Worm (Caenorhabditis elegans) whole organism, L2 larva: ENCODE results near the gene C07A9.9.

ENCODE experiments used
- C34F6.9 ChIP-seq: fragments of 150-350 bp; optimal IDR thresholded peaks from 2 replicates; lab custom pipeline; 2014; ENCODE audit warnings: missing biosample characterization, missing genetic modification characterization
- F13H6.1 ChIP-seq: sonication (generic microtip); optimal IDR thresholded peaks from 2 replicates; lab custom pipeline; 2016; ENCODE audit warnings: missing genetic modification characterization, missing compliant biosample characterization
- Y55F3AM.14 ChIP-seq: fragments of 200-800 bp; sonication (Bioruptor generic); optimal IDR thresholded peaks from 2 replicates; lab custom pipeline; 2018; ENCODE audit warnings: mild to moderate bottlenecking, missing genetic modification characterization, missing compliant biosample characterization
- ZK546.5 ChIP-seq: sonication (generic microtip); optimal IDR thresholded peaks from 2 replicates; lab custom pipeline; 2017; ENCODE audit warnings: missing biosample characterization, missing genetic modification characterization
- aly-2 ChIP-seq: fragments of 150-350 bp; optimal IDR thresholded peaks from 2 replicates; lab custom pipeline; 2014; ENCODE audit warnings: missing biosample characterization, missing genetic modification characterization
- blmp-1 ChIP-seq: sonication (generic microtip); optimal IDR thresholded peaks from 2 replicates; lab custom pipeline; 2017; ENCODE audit warnings: missing genetic modification characterization, mild to moderate bottlenecking, missing compliant biosample characterization, antibody characterized with exemption, moderate library complexity; ENCODE audit not compliant: insufficient read depth
- ceh-16 ChIP-seq: fragments of 150-350 bp; optimal IDR thresholded peaks from 2 replicates; lab custom pipeline; 2014; ENCODE audit warnings: missing biosample characterization, missing genetic modification characterization
- ceh-82 ChIP-seq: fragments of 150-350 bp; optimal IDR thresholded peaks from 2 replicates; lab custom pipeline; 2014; ENCODE audit warnings: missing biosample characterization, missing genetic modification characterization
- crh-2 ChIP-seq: sonication (generic microtip); optimal IDR thresholded peaks from 2 replicates; lab custom pipeline; 2017; ENCODE audit warnings: missing biosample characterization, missing genetic modification characterization
- dmd-4 ChIP-seq: sonication (generic microtip); optimal IDR thresholded peaks from 2 replicates; lab custom pipeline; 2017; ENCODE audit warnings: missing biosample characterization, missing genetic modification characterization
- egl-27 ChIP-seq: sonication (generic microtip); optimal IDR thresholded peaks from 3 replicates; lab custom pipeline; 2017; ENCODE audit warnings: missing biosample characterization, missing genetic modification reagents, missing genetic modification characterization
- elt-3 ChIP-seq: sonication (generic microtip); optimal IDR thresholded peaks from 2 replicates; lab custom pipeline; 2017; ENCODE audit warnings: missing biosample characterization, missing genetic modification characterization
- gmeb-1 ChIP-seq: fragments of 150-350 bp; optimal IDR thresholded peaks from 2 replicates; lab custom pipeline; 2014; ENCODE audit warnings: missing biosample characterization, missing genetic modification characterization
- lin-11 ChIP-seq: fragments of 150-350 bp; sonication (generic microtip); optimal IDR thresholded peaks from 2 replicates; lab custom pipeline; 2014; ENCODE audit warnings: missing biosample characterization, missing genetic modification characterization, inconsistent platforms, mixed read lengths
- lin-13 ChIP-seq: fragments of 150-350 bp; optimal IDR thresholded peaks from 2 replicates; lab custom pipeline; 2014; ENCODE audit warnings: missing biosample characterization, missing genetic modification reagents, missing genetic modification characterization
- lin-39 ChIP-seq: fragments of 150-350 bp; optimal IDR thresholded peaks from 2 replicates; lab custom pipeline; 2014; ENCODE audit warnings: missing biosample characterization, missing genetic modification reagents, missing genetic modification characterization
- lsy-2 ChIP-seq, 2 experiments: fragments of 150-350 bp in 1 of 2; sonication (generic microtip) in 1 of 2; optimal IDR thresholded peaks; 2 replicates each; lab custom pipeline; 2014 to 2017; ENCODE audit warnings: missing biosample characterization in 2 of 2, missing genetic modification characterization in 2 of 2
- mab-5 ChIP-seq: fragments of 150-350 bp; optimal IDR thresholded peaks from 2 replicates; lab custom pipeline; 2014; ENCODE audit warnings: missing biosample characterization, missing genetic modification characterization
- nhr-11 ChIP-seq: fragments of 150-350 bp; optimal IDR thresholded peaks from 2 replicates; lab custom pipeline; 2014; ENCODE audit warnings: missing biosample characterization, missing genetic modification characterization
- nhr-12 ChIP-seq: fragments of 150-350 bp; optimal IDR thresholded peaks from 2 replicates; lab custom pipeline; 2014; ENCODE audit warnings: missing biosample characterization, missing genetic modification characterization
- nhr-129 ChIP-seq: fragments of 150-350 bp; optimal IDR thresholded peaks from 2 replicates; lab custom pipeline; 2014; ENCODE audit warnings: missing biosample characterization, missing genetic modification characterization
- nhr-23 ChIP-seq: fragments of 150-350 bp; optimal IDR thresholded peaks from 2 replicates; lab custom pipeline; 2014; ENCODE audit warnings: missing biosample characterization, missing genetic modification reagents, missing genetic modification characterization
- nhr-25 ChIP-seq: fragments of 150-350 bp; sonication (generic microtip); optimal IDR thresholded peaks from 3 replicates; lab custom pipeline; 2014; ENCODE audit warnings: missing biosample characterization, missing genetic modification characterization
- nhr-6 ChIP-seq: fragments of 150-350 bp; optimal IDR thresholded peaks from 2 replicates; lab custom pipeline; 2014; ENCODE audit warnings: missing biosample characterization, missing genetic modification characterization
- nhr-77 ChIP-seq: fragments of 150-350 bp; optimal IDR thresholded peaks from 2 replicates; lab custom pipeline; 2014; ENCODE audit warnings: missing biosample characterization, missing genetic modification characterization
- peb-1 ChIP-seq: fragments of 150-350 bp; optimal IDR thresholded peaks from 2 replicates; lab custom pipeline; 2014; ENCODE audit warnings: missing biosample characterization, missing genetic modification characterization
- sem-4 ChIP-seq: fragments of 150-350 bp; optimal IDR thresholded peaks from 2 replicates; lab custom pipeline; 2014; ENCODE audit warnings: missing biosample characterization, missing genetic modification reagents, missing genetic modification characterization
- skn-1 ChIP-seq: sonication (generic microtip); optimal IDR thresholded peaks from 2 replicates; lab custom pipeline; 2017; ENCODE audit warnings: missing biosample characterization, missing genetic modification characterization
- sma-3 ChIP-seq: sonication (generic microtip); optimal IDR thresholded peaks from 2 replicates; lab custom pipeline; 2016; ENCODE audit warnings: missing genetic modification reagents, missing genetic modification characterization, missing compliant biosample characterization
- sma-9 ChIP-seq, 2 experiments: fragments of 150-350 bp in 1 of 2; sonication (generic microtip) in 1 of 2; optimal IDR thresholded peaks; 2 replicates each; lab custom pipeline; 2014 to 2016; ENCODE audit warnings: missing genetic modification characterization in 2 of 2, mild to moderate bottlenecking in 1 of 2, missing biosample characterization in 1 of 2, missing compliant biosample characterization in 1 of 2, missing genetic modification reagents in 1 of 2, moderate library complexity in 1 of 2
- snpc-4 ChIP-seq: fragments of 150-350 bp; optimal IDR thresholded peaks from 2 replicates; lab custom pipeline; 2014; ENCODE audit warnings: missing biosample characterization, missing genetic modification characterization
- unc-55 ChIP-seq: fragments of 150-350 bp; sonication (generic microtip); optimal IDR thresholded peaks from 3 replicates; lab custom pipeline; 2014; ENCODE audit warnings: missing biosample characterization, missing genetic modification reagents, missing genetic modification characterization
- unc-62 ChIP-seq: fragments of 150-350 bp; optimal IDR thresholded peaks from 2 replicates; lab custom pipeline; 2014; ENCODE audit warnings: missing biosample characterization, missing genetic modification reagents, missing genetic modification characterization
- zag-1 ChIP-seq: fragments of 150-350 bp; optimal IDR thresholded peaks from 2 replicates; lab custom pipeline; 2014; ENCODE audit warnings: missing biosample characterization, missing genetic modification characterization
- ztf-1 ChIP-seq: fragments of 200-800 bp; sonication (Bioruptor generic); conservative IDR thresholded peaks from 2 replicates; pipeline ENCODE4 v1.3.6; 2022; ENCODE audit warnings: missing genetic modification characterization, missing compliant biosample characterization
- ztf-11 ChIP-seq: sonication (generic microtip); optimal IDR thresholded peaks from 2 replicates; lab custom pipeline; 2017; ENCODE audit warnings: missing biosample characterization, missing genetic modification characterization

C07A9.9 gene

ce11 chrIII:9665490-9666179 lies 1.8 kb downstream of the C07A9.9 start (continued):
- TF ChIP-seq nhr-77 (tag; lab: Kevin White, UChicago) (no peak), snpc-4 (tag; lab: Kevin White, UChicago) (no peak), mab-5 (no peak), elt-3 (no peak), peb-1 (tag; lab: Kevin White, UChicago) (no peak), ceh-16 (tag; lab: Kevin White, UChicago) (no peak), ztf-11 (tag; lab: Kevin White, UChicago) (no peak), ZK546.5 (tag; lab: Kevin White, UChicago) (no peak), blmp-1 (tag; lab: Kevin White, UChicago) (no peak), aly-2 (tag; lab: Kevin White, UChicago) (no peak), lsy-2 (tag; optimal IDR thresholded peaks at IDR 0.05; lab: Kevin White, UChicago) (peak in 1 of 2 experiments; percentile 44), nhr-12 (tag; lab: Kevin White, UChicago) (no peak), egl-27 (no peak), sem-4 (peak; percentile 13), crh-2 (tag; lab: Kevin White, UChicago) (no peak)
- TF ChIP-seq, all 48 proteins: peak for 13

ce11 chrIII:9664484-9665221 lies 2.8 kb downstream of the C07A9.9 start:
- TF ChIP-seq sem-4, result peak; percentile 71
- peak; percentile 26 for TF ChIP-seq zag-1 (tag; lab: Kevin White, UChicago)
- TF ChIP-seq sma-3 (GFP tag; lab: Kevin White, UChicago), result no peak
- no peak for TF ChIP-seq unc-55 (GFP tag; lab: Kevin White, UChicago)
- TF ChIP-seq nhr-12 (tag; lab: Kevin White, UChicago), result no peak
- TF ChIP-seq C34F6.9 (tag; lab: Kevin White, UChicago), result peak; percentile 4
- no peak for TF ChIP-seq nhr-77 (tag; lab: Kevin White, UChicago)
- peak; percentile 80 for TF ChIP-seq sma-9 (GFP tag; optimal IDR thresholded peaks at IDR 0.05; lab: Kevin White, UChicago)
- TF ChIP-seq sma-9 (tag; optimal IDR thresholded peaks at IDR 0.05; lab: Kevin White, UChicago), result no peak
- TF ChIP-seq nhr-6 (tag; lab: Kevin White, UChicago), result no peak
- TF ChIP-seq nhr-11 (tag; lab: Kevin White, UChicago), result no peak
- TF ChIP-seq F13H6.1 (tag; lab: Kevin White, UChicago), result peak; percentile 55
- no peak for TF ChIP-seq ZK546.5 (tag; lab: Kevin White, UChicago)
- TF ChIP-seq egl-27, result peak; percentile 1
- TF ChIP-seq lsy-2 (tag; optimal IDR thresholded peaks at IDR 0.05; lab: Kevin White, UChicago), result peak in 1 of 2 experiments; percentile 40
- TF ChIP-seq blmp-1 (tag; lab: Kevin White, UChicago), result no peak
- TF ChIP-seq gmeb-1 (tag; lab: Kevin White, UChicago), result no peak
- TF ChIP-seq dmd-4 (tag; lab: Kevin White, UChicago), result no peak
- no peak for TF ChIP-seq lin-39 (tag; lab: Kevin White, UChicago)

ce11 chrIII:9663943-9664342 lies 3.5 kb downstream of the C07A9.9 start:
- no peak for TF ChIP-seq nhr-25 (tag; lab: Kevin White, UChicago)
- no peak for TF ChIP-seq ztf-1
- TF ChIP-seq lin-11, result no peak
- no peak for TF ChIP-seq nhr-23 (tag; lab: Kevin White, UChicago)
- no peak for TF ChIP-seq nhr-77 (tag; lab: Kevin White, UChicago)
- TF ChIP-seq nhr-11 (tag; lab: Kevin White, UChicago), result no peak
- no peak for TF ChIP-seq elt-3
- no peak for TF ChIP-seq sem-4

DNA sequence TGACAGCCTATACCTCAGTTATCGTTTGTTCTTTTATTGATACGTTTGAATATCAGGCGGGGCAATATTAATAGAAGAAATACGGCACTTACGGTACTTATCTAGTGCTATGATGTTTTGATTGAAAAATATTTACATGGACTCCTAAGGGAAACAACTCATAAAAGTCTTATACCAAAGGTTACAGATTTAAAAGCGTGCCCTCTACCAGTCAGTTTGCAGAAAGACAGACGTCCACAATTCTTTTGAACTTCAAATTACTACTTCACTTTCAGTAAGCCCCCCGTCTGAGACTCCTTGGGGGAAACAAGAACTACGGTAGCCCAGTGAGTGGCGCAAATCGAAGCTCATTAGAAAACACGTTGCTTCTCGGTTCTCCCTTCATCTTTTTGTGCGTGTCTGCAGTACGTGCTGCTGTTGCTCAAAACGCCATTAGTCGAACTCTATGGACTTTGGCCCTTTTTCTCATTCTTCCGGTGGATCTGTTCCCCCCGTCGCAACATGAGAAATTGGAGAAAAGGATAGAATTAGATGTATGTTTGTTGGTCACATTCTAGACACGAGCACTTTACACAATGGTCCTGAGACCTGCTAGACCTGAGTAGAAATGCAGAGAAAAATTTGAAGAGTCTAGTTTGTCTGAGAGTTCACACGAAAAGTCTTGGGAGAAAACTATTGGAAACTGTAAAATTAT lies 5.0 kb downstream of the C07A9.9 start:
- TF ChIP-seq sem-4 (peak; percentile 21), C34F6.9 (tag; lab: Kevin White, UChicago) (peak; percentile 32), mab-5 (peak; percentile 10), peb-1 (tag; lab: Kevin White, UChicago) (no peak), nhr-129 (tag; lab: Kevin White, UChicago) (peak; percentile 35), sma-9 (GFP tag; optimal IDR thresholded peaks at IDR 0.05; lab: Kevin White, UChicago) (peak; percentile 65), sma-9 (tag; optimal IDR thresholded peaks at IDR 0.05; lab: Kevin White, UChicago) (no peak), skn-1 (tag; lab: Kevin White, UChicago) (no peak), lsy-2 (tag; optimal IDR thresholded peaks at IDR 0.05; lab: Kevin White, UChicago) (peak in 1 of 2 experiments; percentile 47), Y55F3AM.14 (GFP tag; lab: Kevin White, UChicago) (no peak), unc-62 (GFP tag; lab: Kevin White, UChicago) (no peak), zag-1 (tag; lab: Kevin White, UChicago) (no peak), ceh-82 (tag; lab: Kevin White, UChicago) (no peak), F13H6.1 (tag; lab: Kevin White, UChicago) (peak; percentile 74), lin-13 (GFP tag; lab: Kevin White, UChicago) (no peak)
